Worm (Caenorhabditis elegans) whole organism, L3 larva: ENCODE measurements around the gene unc-62.

Experiments
- ama-1 ChIP-seq: fragments of 150-350 bp; optimal IDR thresholded peaks from 2 replicates; lab custom pipeline; 2018
- egl-27 ChIP-seq: sonication (generic microtip); optimal IDR thresholded peaks from 4 replicates; lab custom pipeline; 2017; ENCODE audit warnings: missing biosample characterization, missing genetic modification reagents, missing genetic modification characterization
- nhr-28 ChIP-seq: fragments of 150-350 bp; optimal IDR thresholded peaks from 2 replicates; lab custom pipeline; 2014; ENCODE audit warnings: missing biosample characterization, missing genetic modification characterization
- pha-4 ChIP-seq: fragments of 150-350 bp; optimal IDR thresholded peaks from 2 replicates; lab custom pipeline; 2014; ENCODE audit warnings: missing biosample characterization, missing genetic modification reagents, missing genetic modification characterization
- unc-39 ChIP-seq: sonication (generic microtip); optimal IDR thresholded peaks from 4 replicates; lab custom pipeline; 2017; ENCODE audit warnings: missing biosample characterization, missing genetic modification characterization

DNA sequence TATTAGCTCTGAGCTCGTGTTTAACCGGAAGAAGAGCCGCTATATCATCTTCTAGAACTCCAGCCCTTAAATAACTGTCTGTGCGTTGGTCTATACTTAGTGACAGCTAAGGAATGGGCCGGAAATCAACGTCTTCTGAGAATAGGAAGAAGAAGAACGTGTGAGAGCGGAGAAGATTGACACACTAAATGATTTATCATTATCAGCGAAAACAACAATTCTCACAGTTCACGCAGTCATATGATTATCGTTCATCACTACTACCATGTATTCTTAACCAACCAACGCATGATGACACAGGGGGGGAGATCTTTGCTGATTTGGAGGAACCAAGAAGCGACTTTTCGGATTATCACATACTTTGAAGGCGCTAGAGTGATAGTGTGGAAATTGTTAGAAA, 27.1 kb downstream of the unc-62 start:
- TF ChIP-seq unc-39 (tag; lab: Kevin White, UChicago) (no peak), ama-1 (lab: Kevin White, UChicago) (no peak), pha-4 (tag; lab: Kevin White, UChicago) (no peak), egl-27 (tag; lab: Kevin White, UChicago) (no peak), nhr-28 (tag; lab: Kevin White, UChicago) (no peak)
